Fruit fly (Drosophila melanogaster) whole organism, embryonic: ENCODE data around the gene CG42727.

Source experiments
- ATbp ChIP-seq: fragments of 200-800 bp; sonication (Bioruptor generic); optimal IDR thresholded peaks from 2 replicates; lab custom pipeline; 2017; ENCODE audit warnings: missing biosample characterization, mild to moderate bottlenecking, missing genetic modification characterization, missing genetic modification reagents
- CG10565 ChIP-seq: fragments of 200-800 bp; sonication (Bioruptor generic); optimal IDR thresholded peaks from 3 replicates; lab custom pipeline; 2016; ENCODE audit warnings: missing biosample characterization, mild to moderate bottlenecking, missing genetic modification characterization
- CG10979 ChIP-seq: fragments of 200-800 bp; sonication (Bioruptor generic); optimal IDR thresholded peaks from 2 replicates; lab custom pipeline; 2018; ENCODE audit warnings: missing biosample characterization, mild to moderate bottlenecking, missing genetic modification characterization, moderate library complexity
- CG11504 ChIP-seq: fragments of 200-800 bp; sonication (Bioruptor generic); optimal IDR thresholded peaks from 3 replicates; lab custom pipeline; 2019; ENCODE audit warnings: missing biosample characterization, mild to moderate bottlenecking, missing genetic modification characterization, moderate library complexity
- CG11723 ChIP-seq: fragments of 200-800 bp; sonication (Bioruptor generic); optimal IDR thresholded peaks from 2 replicates; lab custom pipeline; 2017; ENCODE audit warnings: missing biosample characterization, mild to moderate bottlenecking, missing genetic modification characterization
- CG12942 ChIP-seq: fragments of 200-800 bp; sonication (Bioruptor generic); optimal IDR thresholded peaks from 3 replicates; lab custom pipeline; 2016; ENCODE audit warnings: missing biosample characterization, missing genetic modification characterization
- CG1529 ChIP-seq: fragments of 200-800 bp; sonication (Bioruptor generic); optimal IDR thresholded peaks from 3 replicates; lab custom pipeline; 2018; ENCODE audit warnings: missing biosample characterization, missing genetic modification characterization
- CG16779 ChIP-seq: fragments of 200-800 bp; sonication (Bioruptor generic); IDR thresholded peaks from 2 replicates; pipeline ENCODE4 v1.3.6; 2022; ENCODE audit warnings: missing biosample characterization, missing genetic modification characterization
- CG17361 ChIP-seq: fragments of 200-800 bp; sonication (Bioruptor generic); IDR thresholded peaks from 3 replicates; pipeline ENCODE4 v1.3.6; 2022; ENCODE audit warnings: missing biosample characterization, missing genetic modification characterization
- CG17568 ChIP-seq: fragments of 200-800 bp; sonication (Bioruptor generic); optimal IDR thresholded peaks from 2 replicates; lab custom pipeline; 2018; ENCODE audit warnings: missing biosample characterization, mild to moderate bottlenecking, missing genetic modification characterization, moderate library complexity
- CG1792 ChIP-seq: fragments of 200-800 bp; sonication (Bioruptor generic); optimal IDR thresholded peaks from 2 replicates; lab custom pipeline; 2016; ENCODE audit warnings: missing biosample characterization, missing genetic modification characterization
- CG2129 ChIP-seq: fragments of 200-800 bp; sonication (Bioruptor generic); IDR thresholded peaks from 2 replicates; pipeline ENCODE4 v1.3.6; 2022; ENCODE audit warnings: missing biosample characterization, missing genetic modification characterization; ENCODE audit not compliant: partially characterized antibody
- CG31441 ChIP-seq: fragments of 200-800 bp; sonication (Bioruptor generic); IDR thresholded peaks from 2 replicates; pipeline ENCODE4 v1.3.6; 2022; ENCODE audit warnings: missing biosample characterization, missing genetic modification characterization
- CG33213 ChIP-seq: fragments of 200-800 bp; sonication (Bioruptor generic); optimal IDR thresholded peaks from 3 replicates; lab custom pipeline; 2016; ENCODE audit warnings: missing biosample characterization, missing genetic modification characterization
- CG42726 ChIP-seq: fragments of 200-800 bp; sonication (Bioruptor generic); IDR thresholded peaks from 2 replicates; pipeline ENCODE4 v1.3.6; 2022; ENCODE audit warnings: missing biosample characterization, missing genetic modification characterization; ENCODE audit not compliant: partially characterized antibody
- CG4282 ChIP-seq: fragments of 200-800 bp; sonication (Bioruptor generic); optimal IDR thresholded peaks from 2 replicates; lab custom pipeline; 2016; ENCODE audit warnings: missing biosample characterization, missing genetic modification characterization
- CG5245 ChIP-seq: fragments of 200-800 bp; sonication (Bioruptor generic); optimal IDR thresholded peaks from 3 replicates; lab custom pipeline; 2016; ENCODE audit warnings: missing biosample characterization, missing genetic modification characterization
- CG6254 ChIP-seq: fragments of 200-800 bp; sonication (Bioruptor generic); optimal IDR thresholded peaks from 3 replicates; lab custom pipeline; 2017; ENCODE audit warnings: mild to moderate bottlenecking, missing biosample characterization, missing genetic modification reagents, missing genetic modification characterization
- CG6272 ChIP-seq: fragments of 200-800 bp; sonication (Bioruptor generic); IDR thresholded peaks from 2 replicates; pipeline ENCODE4 v1.3.6; 2022; ENCODE audit warnings: missing biosample characterization, missing genetic modification characterization
- CG6654 ChIP-seq: fragments of 200-800 bp; sonication (Bioruptor generic); optimal IDR thresholded peaks from 2 replicates; lab custom pipeline; 2017; ENCODE audit warnings: missing biosample characterization, mild to moderate bottlenecking, missing genetic modification characterization
- CG6854 ChIP-seq: fragments of 200-800 bp; sonication (Bioruptor generic); optimal IDR thresholded peaks from 3 replicates; lab custom pipeline; 2017; ENCODE audit warnings: missing biosample characterization, mild to moderate bottlenecking, missing genetic modification characterization
- CkIIα-i1 ChIP-seq: fragments of 200-800 bp; sonication (Bioruptor generic); IDR thresholded peaks from 2 replicates; pipeline ENCODE4 v1.3.6; 2022; ENCODE audit warnings: missing biosample characterization, missing genetic modification characterization
- Drgx ChIP-seq: fragments of 200-800 bp; sonication (Bioruptor generic); IDR thresholded peaks from 2 replicates; pipeline ENCODE4 v1.3.6; 2022; ENCODE audit warnings: missing biosample characterization, missing genetic modification characterization
- E2f1 ChIP-seq: fragments of 200-800 bp; sonication (Bioruptor generic); IDR thresholded peaks from 2 replicates; pipeline ENCODE4 v1.3.6; 2022; ENCODE audit warnings: missing biosample characterization, missing genetic modification characterization
- Ets97D ChIP-seq: fragments of 200-800 bp; sonication (Bioruptor generic); optimal IDR thresholded peaks from 3 replicates; lab custom pipeline; 2016; ENCODE audit warnings: missing biosample characterization, missing genetic modification characterization
- Fer3 ChIP-seq: fragments of 200-800 bp; sonication (Bioruptor generic); optimal IDR thresholded peaks from 2 replicates; lab custom pipeline; 2018; ENCODE audit warnings: missing biosample characterization, mild to moderate bottlenecking, missing genetic modification characterization, moderate library complexity
- H2.0 ChIP-seq: fragments of 200-800 bp; sonication (Bioruptor generic); IDR thresholded peaks from 2 replicates; pipeline ENCODE4 v1.3.6; 2022; ENCODE audit warnings: missing biosample characterization, missing genetic modification characterization
- HLHmδ ChIP-seq: fragments of 200-800 bp; sonication (Bioruptor generic); optimal IDR thresholded peaks from 2 replicates; lab custom pipeline; 2018; ENCODE audit warnings: missing biosample characterization, mild to moderate bottlenecking, missing genetic modification characterization, moderate library complexity
- Hr3 ChIP-seq: fragments of 200-800 bp; sonication (Bioruptor generic); optimal IDR thresholded peaks from 3 replicates; lab custom pipeline; 2016; ENCODE audit warnings: missing biosample characterization, missing genetic modification characterization
- MBD-R2 ChIP-seq: fragments of 200-800 bp; sonication (Bioruptor generic); IDR thresholded peaks from 2 replicates; pipeline ENCODE4 v1.3.6; 2022; ENCODE audit warnings: missing biosample characterization, missing genetic modification characterization
- Max ChIP-seq: fragments of 200-800 bp; sonication (Bioruptor generic); optimal IDR thresholded peaks from 2 replicates; lab custom pipeline; 2016; ENCODE audit warnings: missing biosample characterization, mild to moderate bottlenecking, missing genetic modification characterization
- Mrtf ChIP-seq: fragments of 200-800 bp; sonication (Bioruptor generic); IDR thresholded peaks from 3 replicates; pipeline ENCODE4 v1.3.6; 2022; ENCODE audit warnings: missing biosample characterization, missing genetic modification characterization
- Ravus ChIP-seq: fragments of 200-800 bp; sonication (Bioruptor generic); IDR thresholded peaks from 2 replicates; pipeline ENCODE4 v1.3.6; 2022; ENCODE audit warnings: missing biosample characterization, missing genetic modification characterization
- Sox102F ChIP-seq: fragments of 200-800 bp; sonication (Bioruptor generic); optimal IDR thresholded peaks from 2 replicates; lab custom pipeline; 2018; ENCODE audit warnings: missing biosample characterization, mild to moderate bottlenecking, missing genetic modification characterization, moderate library complexity
- Sry-β ChIP-seq: fragments of 200-800 bp; sonication (Bioruptor generic); optimal IDR thresholded peaks from 2 replicates; lab custom pipeline; 2018; ENCODE audit warnings: missing biosample characterization, mild to moderate bottlenecking, missing genetic modification characterization, moderate library complexity
- abd-A ChIP-seq: fragments of 200-800 bp; sonication (Bioruptor generic); optimal IDR thresholded peaks from 3 replicates; lab custom pipeline; 2019; ENCODE audit warnings: missing biosample characterization, mild to moderate bottlenecking, missing genetic modification characterization, moderate library complexity
- ase ChIP-seq: fragments of 200-800 bp; sonication (Bioruptor generic); IDR thresholded peaks from 3 replicates; pipeline ENCODE4 v1.3.6; 2022; ENCODE audit warnings: missing biosample characterization, missing genetic modification characterization
- az2 ChIP-seq: fragments of 200-800 bp; sonication (Bioruptor generic); optimal IDR thresholded peaks from 3 replicates; lab custom pipeline; 2016; ENCODE audit warnings: missing biosample characterization, missing genetic modification characterization
- br ChIP-seq: fragments of >200 bp; optimal IDR thresholded peaks from 2 replicates; lab custom pipeline; 2017
- cas ChIP-seq: fragments of 200-800 bp; sonication (Bioruptor generic); IDR thresholded peaks from 2 replicates; pipeline ENCODE4 v1.3.6; 2022; ENCODE audit warnings: missing biosample characterization, missing genetic modification characterization
- chn ChIP-seq: fragments of 200-800 bp; sonication (Bioruptor generic); optimal IDR thresholded peaks from 2 replicates; lab custom pipeline; 2016; ENCODE audit warnings: missing biosample characterization, missing genetic modification characterization
- dysf ChIP-seq: fragments of 200-800 bp; sonication (Bioruptor generic); IDR thresholded peaks from 3 replicates; pipeline ENCODE4 v1.3.6; 2022; ENCODE audit warnings: missing biosample characterization, missing genetic modification characterization
- emc ChIP-seq: fragments of 200-800 bp; sonication (Bioruptor generic); optimal IDR thresholded peaks from 2 replicates; lab custom pipeline; 2016; ENCODE audit warnings: missing biosample characterization, missing genetic modification characterization
- gcm ChIP-seq: fragments of 200-800 bp; sonication (Bioruptor generic); optimal IDR thresholded peaks from 2 replicates; lab custom pipeline; 2019; ENCODE audit warnings: missing biosample characterization, mild to moderate bottlenecking, missing genetic modification characterization, moderate library complexity
- inv ChIP-seq: fragments of 200-800 bp; sonication (Bioruptor generic); IDR thresholded peaks from 2 replicates; pipeline ENCODE4 v1.3.6; 2022; ENCODE audit warnings: missing biosample characterization, missing genetic modification characterization; ENCODE audit not compliant: partially characterized antibody
- ranshi ChIP-seq: fragments of 200-800 bp; sonication (Bioruptor generic); IDR thresholded peaks from 2 replicates; pipeline ENCODE4 v1.3.6; 2022; ENCODE audit warnings: missing biosample characterization, missing genetic modification characterization
- seq ChIP-seq: fragments of 200-800 bp; sonication (Bioruptor generic); IDR thresholded peaks from 2 replicates; pipeline ENCODE4 v1.3.6; 2022; ENCODE audit warnings: missing biosample characterization, missing genetic modification characterization
- shn ChIP-seq: fragments of 200-800 bp; sonication (Bioruptor generic); optimal IDR thresholded peaks from 3 replicates; lab custom pipeline; 2016; ENCODE audit warnings: missing biosample characterization, missing genetic modification characterization
- sim ChIP-seq: fragments of 200-800 bp; sonication (Bioruptor generic); IDR thresholded peaks from 2 replicates; pipeline ENCODE4 v1.3.6; 2022; ENCODE audit warnings: missing biosample characterization, missing genetic modification characterization
- ssp ChIP-seq: fragments of 200-800 bp; sonication (Bioruptor generic); IDR thresholded peaks from 2 replicates; pipeline ENCODE4 v1.3.6; 2022; ENCODE audit warnings: missing biosample characterization, missing genetic modification characterization
- sug ChIP-seq: fragments of 200-800 bp; optimal IDR thresholded peaks from 2 replicates; lab custom pipeline; 2019; ENCODE audit warnings: missing biosample characterization, mild to moderate bottlenecking, missing genetic modification characterization, moderate library complexity
- tgo ChIP-seq: fragments of 200-800 bp; sonication (Bioruptor generic); IDR thresholded peaks from 3 replicates; pipeline ENCODE4 v1.3.6; 2022; ENCODE audit warnings: missing biosample characterization, missing genetic modification characterization

CG42727 gene

dm6 chr3R:15371833-15372232, 24.0 kb downstream of the CG42727 start, which contains the start of the genes Ccm3 and CG6136 (continued):
- TF ChIP-seq abd-A (tag; lab: Kevin White, UChicago), result no peak
- TF ChIP-seq cas (GFP tag; lab: Robert Waterston, UW), result no peak
- TF ChIP-seq ATbp, result no peak
- TF ChIP-seq Hr3 (GFP tag; lab: Kevin White, UChicago), result peak; percentile 12
- TF ChIP-seq Max (GFP tag; lab: Kevin White, UChicago), result peak; percentile 59
- no peak for TF ChIP-seq CG11723
- TF ChIP-seq CG10565 (GFP tag; lab: Kevin White, UChicago), result no peak
- TF ChIP-seq ase (GFP tag; lab: Robert Waterston, UW), result no peak
- TF ChIP-seq CG17361 (GFP tag; lab: Robert Waterston, UW), result no peak
- TF ChIP-seq CG6272 (GFP tag; lab: Robert Waterston, UW), result 0 out of 2 replicates have a peak, but pooled peaks have one; percentile 10
- no peak for TF ChIP-seq CG6654
- no peak for TF ChIP-seq CG5245 (GFP tag; lab: Kevin White, UChicago)
- no peak for TF ChIP-seq sim
- no peak for TF ChIP-seq CG6854 (GFP tag; lab: Kevin White, UChicago)
- peak; percentile 56; the same call in 1 of the 2 replicates for TF ChIP-seq E2f1
- TF ChIP-seq HLHmδ (GFP tag; lab: Kevin White, UChicago), result no peak
- peak; percentile 76 for TF ChIP-seq Ets97D (GFP tag; lab: Kevin White, UChicago)
- TF ChIP-seq Ravus (GFP tag; lab: Robert Waterston, UW), result no peak
- no peak for TF ChIP-seq br (lab: Kevin White, UChicago)
- TF ChIP-seq sug, result peak; percentile 58
- peak; percentile 27 for TF ChIP-seq gcm (GFP tag; lab: Kevin White, UChicago)
- no peak for TF ChIP-seq CG16779 (GFP tag; lab: Robert Waterston, UW)
- TF ChIP-seq ranshi, result peak; percentile 11; the same call in 1 of the 2 replicates
- TF ChIP-seq CG12942 (GFP tag; lab: Kevin White, UChicago), result no peak
- peak; percentile 42 for TF ChIP-seq Fer3 (tag; lab: Kevin White, UChicago)
- peak; percentile 17 for TF ChIP-seq chn (GFP tag; lab: Kevin White, UChicago)
- TF ChIP-seq inv (GFP tag; lab: Robert Waterston, UW), result peak; percentile 81
- TF ChIP-seq Drgx (GFP tag; lab: Robert Waterston, UW), result 0 out of 2 replicates have a peak, but pooled peaks have one; percentile 20
- TF ChIP-seq CG4282 (GFP tag; lab: Kevin White, UChicago), result peak; percentile 46
- TF ChIP-seq CkIIα-i1 (GFP tag; lab: Robert Waterston, UW), result no peak
- TF ChIP-seq ssp (GFP tag; lab: Robert Waterston, UW), result no peak
- TF ChIP-seq CG11504 (tag; lab: Kevin White, UChicago), result no peak
- no peak for TF ChIP-seq CG1529
- no peak for TF ChIP-seq CG33213 (GFP tag; lab: Kevin White, UChicago)
- no peak for TF ChIP-seq CG31441 (GFP tag; lab: Robert Waterston, UW)
- TF ChIP-seq Mrtf (GFP tag; lab: Robert Waterston, UW), result no peak
- peak; percentile 36 for TF ChIP-seq CG10979 (tag; lab: Kevin White, UChicago)
- TF ChIP-seq seq (GFP tag; lab: Robert Waterston, UW), result peak; percentile 17; the same call in 1 of the 2 replicates
- no peak for TF ChIP-seq emc (GFP tag; lab: Kevin White, UChicago)
- TF ChIP-seq az2 (GFP tag; lab: Kevin White, UChicago), result no peak
- peak; percentile 77 for TF ChIP-seq CG2129 (GFP tag; lab: Robert Waterston, UW)
- TF ChIP-seq CG17568 (GFP tag; lab: Kevin White, UChicago), result no peak
- TF ChIP-seq tgo (GFP tag; lab: Robert Waterston, UW), result no peak; the same call in 2 of the 3 replicates
- peak; percentile 97 for TF ChIP-seq MBD-R2 (GFP tag; lab: Robert Waterston, UW)
- TF ChIP-seq dysf (GFP tag; lab: Robert Waterston, UW), result peak; percentile 43; the same call in 2 of the 3 replicates
- TF ChIP-seq H2.0, result peak; percentile 24
- no peak for TF ChIP-seq Sox102F
- no peak for TF ChIP-seq CG6254 (GFP tag; lab: Kevin White, UChicago)
- TF ChIP-seq shn (GFP tag; lab: Kevin White, UChicago), result peak; percentile 12
- TF ChIP-seq CG1792 (GFP tag; lab: Kevin White, UChicago), result peak; percentile 57
- peak; percentile 89; the same call in 1 of the 2 replicates for TF ChIP-seq CG42726 (GFP tag; lab: Robert Waterston, UW)
- no peak for TF ChIP-seq Sry-β (GFP tag; lab: Kevin White, UChicago)
